Worm (Caenorhabditis elegans): ENCODE data around the gene subs-4.
A peak's percentile ranks its signal among the peaks of the same experiment; 100 is the strongest.

subs-4 gene

DNA sequence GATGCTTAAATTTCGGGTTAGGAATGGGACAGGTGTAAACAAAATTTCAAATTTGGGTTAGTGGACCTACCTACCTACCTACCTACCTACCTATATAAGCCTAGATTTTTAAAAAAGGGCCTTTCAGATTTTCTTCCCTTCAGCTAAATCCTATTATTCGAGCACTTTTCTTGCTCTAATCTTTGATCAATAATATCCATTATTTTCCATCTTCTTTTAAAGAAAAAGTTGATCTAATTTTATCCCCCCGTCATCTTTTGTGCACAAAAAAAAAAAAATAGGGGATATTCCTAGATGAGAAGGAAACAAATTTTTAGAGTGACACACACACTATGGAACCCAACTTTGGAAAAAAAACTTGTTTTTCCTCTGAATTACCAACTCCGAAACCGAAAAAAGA lies 8.8 kb downstream of the subs-4 start:
- TF ChIP-seq ccch-3 (GFP tag; optimal IDR thresholded peaks at IDR 0.05) (no peak), F49E8.2 (tag; optimal IDR thresholded peaks at IDR 0.05; ENCODE audit: insufficient read depth) (no peak), F57A8.1 (GFP tag; optimal IDR thresholded peaks at IDR 0.05) (no peak), ztf-3 (GFP tag; optimal IDR thresholded peaks at IDR 0.05) (no peak), aptf-3 (GFP tag; IDR thresholded peaks at IDR 0.05) (no peak), F55B11.4 (tag; optimal IDR thresholded peaks at IDR 0.05; ENCODE audit: borderline replicate concordance, insufficient read depth) (no peak)

DNA sequence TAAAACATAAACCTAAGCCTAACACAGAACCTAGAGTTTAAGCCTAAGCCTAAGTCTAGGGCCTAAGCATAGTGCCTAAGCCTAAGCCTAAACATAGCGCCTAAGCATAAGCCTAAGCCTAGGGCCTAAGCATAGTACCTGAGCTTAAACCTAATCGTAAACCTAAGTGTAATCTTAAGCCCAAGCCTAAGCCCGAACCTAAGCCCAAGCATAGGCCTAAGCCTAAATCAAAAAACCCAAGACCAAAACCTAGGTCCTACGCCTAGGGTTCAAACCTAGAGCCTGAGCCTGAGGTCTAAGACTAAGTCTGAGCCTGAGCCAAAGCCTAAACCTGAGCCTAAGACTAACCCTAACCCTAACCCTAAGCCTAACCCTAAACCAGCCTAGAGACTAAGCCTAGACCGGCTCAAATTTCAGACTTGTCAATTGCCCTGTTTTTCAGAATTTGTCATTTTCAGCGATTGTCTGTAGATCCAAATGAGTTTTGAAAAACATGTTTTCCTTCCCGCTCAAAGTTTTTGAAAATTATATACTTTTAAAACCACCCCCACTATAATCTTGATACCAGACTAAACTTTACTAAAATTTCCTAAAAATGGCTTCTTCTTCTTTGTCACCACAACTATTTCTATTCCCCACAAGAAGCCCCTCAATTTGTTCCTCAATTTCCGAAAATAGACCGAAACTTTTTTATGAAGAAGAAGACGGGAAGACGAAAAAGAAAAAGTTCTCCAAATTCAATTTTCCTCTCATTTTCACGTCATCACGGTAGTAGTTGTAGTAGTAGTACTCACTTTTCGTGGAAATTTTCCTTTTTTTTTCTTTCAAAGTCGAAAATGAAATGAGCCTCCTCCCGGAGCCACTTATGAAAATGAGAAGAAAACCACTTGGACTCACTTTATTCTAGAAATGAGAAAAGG lies 9.8 kb downstream of the subs-4 start:
- TF ChIP-seq F49E8.2 (tag; optimal IDR thresholded peaks at IDR 0.05; ENCODE audit: insufficient read depth): no peak
- no peak for TF ChIP-seq lin-35 (GFP tag; optimal IDR thresholded peaks at IDR 0.05)
- TF ChIP-seq Y53G8AR.9 (GFP tag; conservative IDR thresholded peaks at IDR 0.05): no peak
- TF ChIP-seq rec-8 (tag; optimal IDR thresholded peaks at IDR 0.05): no peak
- TF ChIP-seq hrde-1 (tag; optimal IDR thresholded peaks at IDR 0.05; ENCODE audit: borderline replicate concordance): no peak
- no peak for TF ChIP-seq Y53F4B.3 (GFP tag; IDR thresholded peaks at IDR 0.05)
- TF ChIP-seq Y95B8A.8 (GFP tag; IDR thresholded peaks at IDR 0.05): no peak
- TF ChIP-seq attf-6 (GFP tag; IDR thresholded peaks at IDR 0.05): no peak
- TF ChIP-seq egl-44 (GFP tag; IDR thresholded peaks at IDR 0.05): 0 out of 2 replicates have a peak, but pooled peaks have one; percentile 29
- TF ChIP-seq atf-7 (tag; optimal IDR thresholded peaks at IDR 0.05): no peak
- no peak for TF ChIP-seq athp-1 (tag; optimal IDR thresholded peaks at IDR 0.05)
- TF ChIP-seq madf-6 (GFP tag; IDR thresholded peaks at IDR 0.05): 0 out of 2 replicates have a peak, but pooled peaks have one; percentile 10
- TF ChIP-seq xnd-1 (tag; optimal IDR thresholded peaks at IDR 0.05): no peak

DNA sequence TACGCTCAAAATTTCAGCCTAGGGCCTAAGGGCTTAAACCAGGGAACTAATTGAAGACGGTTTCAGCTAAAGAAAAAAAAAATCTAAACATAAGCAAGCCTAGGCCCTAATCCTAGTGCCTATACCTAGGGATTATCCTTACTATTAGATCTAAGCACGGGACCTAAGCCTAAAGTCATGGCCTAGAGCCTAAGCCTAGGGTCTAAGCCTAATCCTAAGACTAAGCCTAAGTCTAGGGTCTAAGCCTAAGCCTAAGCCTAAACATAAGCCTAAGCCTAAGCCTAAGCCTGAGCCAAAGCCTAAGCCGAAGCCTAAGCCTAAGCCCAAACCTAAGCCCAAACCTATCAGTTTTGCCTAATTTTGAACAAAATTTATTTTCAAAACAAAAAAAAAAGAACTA lies 10.7 kb downstream of the subs-4 start:
- TF ChIP-seq snpc-4 (GFP tag; optimal IDR thresholded peaks at IDR 0.05) (no peak), snpc-4 (tag; optimal IDR thresholded peaks at IDR 0.05) (no peak), Y56A3A.18 (GFP tag; IDR thresholded peaks at IDR 0.05) (no peak), tbp1 (GFP tag; optimal IDR thresholded peaks at IDR 0.05) (no peak)

DNA sequence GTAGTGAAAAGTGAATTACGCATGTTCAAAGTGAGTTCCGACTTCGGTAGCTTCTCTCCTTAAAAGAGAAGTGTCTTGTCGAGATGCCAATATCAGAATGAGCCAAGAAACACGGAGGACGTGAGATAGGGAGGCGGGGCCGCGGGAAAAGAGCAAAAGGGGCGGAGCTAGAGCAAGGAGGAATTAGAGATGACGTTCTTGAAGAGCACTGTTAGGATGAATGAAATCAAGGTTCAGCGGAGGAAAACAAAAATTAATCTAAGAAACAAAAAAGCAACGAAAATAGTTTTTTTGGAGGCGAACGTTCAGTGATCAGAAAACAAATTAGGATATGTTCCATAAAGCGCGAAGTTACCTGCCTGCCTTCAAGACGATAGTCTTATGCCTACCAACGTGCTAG lies 11.1 kb downstream of the subs-4 start, which contains the start of gene nlp-21:
Gene nlp-21 (minus strand): TSS at position 101 of the 400 bp plus-strand sequence.
- TF ChIP-seq K11D2.4 (GFP tag; IDR thresholded peaks at IDR 0.05) (no peak), akir-1 (GFP tag; optimal IDR thresholded peaks at IDR 0.05) (no peak), hrde-1 (tag; optimal IDR thresholded peaks at IDR 0.05; ENCODE audit: borderline replicate concordance) (no peak), F57A8.1 (GFP tag; optimal IDR thresholded peaks at IDR 0.05) (no peak), ceh-79 (tag; optimal IDR thresholded peaks at IDR 0.05) (no peak), ztf-6 (GFP tag; IDR thresholded peaks at IDR 0.05) (no peak), madf-10 (tag; optimal IDR thresholded peaks at IDR 0.05) (no peak), nhr-179 (tag; optimal IDR thresholded peaks at IDR 0.05) (no peak), ceh-58 (GFP tag; IDR thresholded peaks at IDR 0.05) (no peak), sdz-38 (tag; optimal IDR thresholded peaks at IDR 0.05) (no peak), Y53G8AR.9 (GFP tag; conservative IDR thresholded peaks at IDR 0.05) (no peak)

DNA sequence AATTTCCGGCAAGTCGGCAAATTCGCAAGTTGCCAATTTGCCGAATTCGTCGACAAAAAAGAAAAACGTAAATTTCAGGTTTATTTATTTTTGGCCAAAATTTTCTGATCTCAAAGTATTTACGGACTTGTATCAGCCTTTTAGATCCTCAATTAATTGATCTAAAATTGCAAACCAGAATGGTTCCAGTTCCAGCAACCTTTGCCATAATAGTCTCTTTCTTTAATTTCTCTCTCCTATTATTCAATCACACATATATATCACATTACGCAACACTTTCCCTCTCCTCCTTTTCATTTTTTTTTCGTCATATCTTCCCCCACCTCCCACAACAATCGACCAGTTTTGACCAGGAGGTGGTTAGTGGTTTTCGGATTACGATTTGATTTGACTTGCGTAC lies 15.5 kb downstream of the subs-4 start, which contains the start of gene Y47D3B.3:
Gene Y47D3B.3 (plus strand): TSS at position 301 of the 400 bp plus-strand sequence.
- TF ChIP-seq mcd-1 (GFP tag; IDR thresholded peaks at IDR 0.05) (no peak), ztf-6 (GFP tag; IDR thresholded peaks at IDR 0.05) (no peak), ceh-40 (GFP tag; IDR thresholded peaks at IDR 0.05) (no peak), bed-1 (GFP tag; IDR thresholded peaks at IDR 0.05) (no peak), sptf-2 (GFP tag; optimal IDR thresholded peaks at IDR 0.05) (no peak)
